Worm (Caenorhabditis elegans) whole organism, L4 larva: Measurements from ENCODE around the gene Y57G11A.2.

Experiments used
- ceh-28 ChIP-seq: fragments of 150-350 bp; optimal IDR thresholded peaks from 2 replicates; lab custom pipeline; 2014; ENCODE audit warnings: missing biosample characterization, missing genetic modification reagents, missing genetic modification characterization
- daf-16 ChIP-seq, 3 experiments: sonication (generic microtip); optimal IDR thresholded peaks; 2 replicates each; lab custom pipeline; 2016 to 2017; ENCODE audit warnings: missing genetic modification characterization in 3 of 3, missing genetic modification reagents in 3 of 3, mild to moderate bottlenecking in 2 of 3, missing compliant biosample characterization in 2 of 3, missing biosample characterization in 1 of 3, moderate library complexity in 1 of 3
- dve-1 ChIP-seq: sonication (generic microtip); optimal IDR thresholded peaks from 2 replicates; lab custom pipeline; 2017; ENCODE audit warnings: antibody characterized with exemption, mild to moderate bottlenecking, missing genetic modification characterization, missing compliant biosample characterization; ENCODE audit not compliant: insufficient read depth
- hlh-30 ChIP-seq: sonication (generic microtip); optimal IDR thresholded peaks from 2 replicates; lab custom pipeline; 2017; ENCODE audit warnings: antibody characterized with exemption, mild to moderate bottlenecking, missing genetic modification characterization, missing compliant biosample characterization; ENCODE audit not compliant: insufficient read depth
- pha-4 ChIP-seq, 2 experiments: fragments of 150-350 bp in 1 of 2; fragments of 200-800 bp in 1 of 2; sonication (Bioruptor generic) in 1 of 2; IDR thresholded peaks in 1 of 2; optimal IDR thresholded peaks in 1 of 2; 2 replicates each; pipeline versions ENCODE4 v1.3.6 to Lab custom; 2014 to 2022; ENCODE audit warnings: missing genetic modification characterization in 2 of 2, missing genetic modification reagents in 2 of 2, missing biosample characterization in 1 of 2, missing compliant biosample characterization in 1 of 2
- skn-1 ChIP-seq: fragments of 150-350 bp; optimal IDR thresholded peaks from 2 replicates; lab custom pipeline; 2014; ENCODE audit warnings: missing biosample characterization, missing genetic modification characterization

DNA sequence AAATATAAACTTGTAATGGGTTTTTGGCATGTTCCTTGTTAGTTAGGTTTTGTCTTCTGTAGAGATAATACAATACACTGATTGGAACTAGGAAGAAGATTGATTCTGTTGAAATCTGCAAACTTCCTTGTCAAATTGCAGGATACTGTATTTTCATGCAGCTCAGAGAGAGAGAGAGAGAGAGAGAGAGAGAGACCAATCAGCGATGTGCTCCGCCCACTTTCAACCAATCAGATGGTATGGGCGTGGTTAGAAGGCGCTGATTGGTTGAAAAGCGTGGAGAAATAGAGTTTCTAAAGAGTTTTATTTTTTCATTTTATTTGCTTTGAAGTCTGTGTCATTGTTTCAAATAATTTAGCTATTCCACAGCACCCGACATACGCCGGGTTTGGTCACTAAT lies 28.0 kb upstream of the Y57G11A.2 start:
- TF ChIP-seq skn-1 (no peak), pha-4 (GFP tag; IDR thresholded peaks at IDR 0.05; lab: Robert Waterston, UW) (no peak), pha-4 (tag; optimal IDR thresholded peaks at IDR 0.05; lab: Kevin White, UChicago) (no peak), ceh-28 (tag; lab: Kevin White, UChicago) (no peak), daf-16 (GFP tag; optimal IDR thresholded peaks at IDR 0.05; lab: Kevin White, UChicago) (no peak), daf-16 (tag; optimal IDR thresholded peaks at IDR 0.05; lab: Kevin White, UChicago) (no peak), hlh-30 (tag; lab: Kevin White, UChicago) (no peak), dve-1 (tag; lab: Kevin White, UChicago) (no peak)
